Worm (Caenorhabditis elegans): Measurements from ENCODE around the gene egl-10.
A peak's percentile ranks its signal among the peaks of the same experiment; 100 is the strongest.

Gene egl-10

DNA sequence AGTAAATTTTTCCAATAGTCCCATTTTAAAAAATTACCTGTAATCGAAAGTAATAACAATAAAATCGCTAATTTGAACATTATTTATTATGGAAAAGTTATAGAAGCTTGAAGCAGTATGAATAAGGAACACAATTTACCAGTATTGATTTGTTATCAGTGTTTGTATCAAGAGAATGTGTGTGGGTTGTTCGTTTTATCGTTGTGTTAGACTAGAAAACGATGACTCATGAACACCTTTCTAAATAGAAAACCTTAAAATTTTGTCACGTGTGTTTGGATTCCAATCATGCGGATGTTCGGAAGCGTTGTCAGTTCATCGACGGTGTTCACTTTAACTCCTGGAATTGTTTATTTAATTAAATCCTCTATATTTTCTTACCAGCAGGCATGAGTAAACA, 30.7 kb downstream of the egl-10 start, which contains the start of gene C54D10.13:
Gene C54D10.13 (minus strand): TSS at position 179 of the 400 bp plus-strand sequence.
- TF ChIP-seq fos-1 (tag; optimal IDR thresholded peaks at IDR 0.05): peak; percentile 67
- TF ChIP-seq mbf-1 (tag; optimal IDR thresholded peaks at IDR 0.05): no peak

DNA sequence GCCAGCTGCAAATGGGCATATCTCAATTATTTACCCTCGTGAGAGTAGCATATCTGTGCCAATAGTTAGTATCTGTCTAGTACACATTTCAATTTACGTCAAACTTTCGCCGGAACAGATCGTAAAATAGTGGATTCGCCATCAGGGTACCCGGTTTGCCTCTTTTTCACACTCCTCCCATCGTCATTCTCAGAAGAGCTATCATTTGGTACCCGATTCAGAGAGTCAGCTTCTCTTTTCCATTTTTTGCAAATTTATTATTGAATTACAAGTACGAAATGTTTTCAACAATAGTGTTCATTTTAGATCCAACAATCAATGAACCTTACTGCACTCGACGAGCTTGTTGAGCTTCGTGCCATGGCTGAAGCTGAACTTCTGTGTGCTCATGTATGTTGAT, 33.8 kb downstream of the egl-10 start, which contains the start of gene C54D10.5:
Gene C54D10.5 (plus strand): TSS at position 301 of the 400 bp plus-strand sequence.
- TF ChIP-seq ztf-4 (tag; optimal IDR thresholded peaks at IDR 0.05) (no peak), nhr-10 (tag; optimal IDR thresholded peaks at IDR 0.05) (no peak), aly-2 (tag; optimal IDR thresholded peaks at IDR 0.05) (no peak), egl-27 (tag; optimal IDR thresholded peaks at IDR 0.05) (no peak), sem-4 (tag; optimal IDR thresholded peaks at IDR 0.05) (no peak), lin-11 (tag; optimal IDR thresholded peaks at IDR 0.05) (no peak), lsy-2 (tag; optimal IDR thresholded peaks at IDR 0.05) (no peak), alr-1 (tag; optimal IDR thresholded peaks at IDR 0.05) (no peak), fos-1 (tag; optimal IDR thresholded peaks at IDR 0.05) (no peak), dmd-4 (tag; optimal IDR thresholded peaks at IDR 0.05) (no peak), crh-2 (tag; optimal IDR thresholded peaks at IDR 0.05) (no peak), ZK546.5 (tag; optimal IDR thresholded peaks at IDR 0.05) (no peak), nhr-237 (tag; optimal IDR thresholded peaks at IDR 0.05) (no peak), snpc-4 (tag; optimal IDR thresholded peaks at IDR 0.05) (no peak), nhr-25 (tag; optimal IDR thresholded peaks at IDR 0.05) (no peak), ama-1 (optimal IDR thresholded peaks at IDR 0.05) (no peak), nhr-77 (tag; optimal IDR thresholded peaks at IDR 0.05) (no peak), unc-39 (tag; optimal IDR thresholded peaks at IDR 0.05) (no peak), gmeb-1 (tag; optimal IDR thresholded peaks at IDR 0.05) (no peak), nhr-6 (tag; optimal IDR thresholded peaks at IDR 0.05) (no peak)

DNA sequence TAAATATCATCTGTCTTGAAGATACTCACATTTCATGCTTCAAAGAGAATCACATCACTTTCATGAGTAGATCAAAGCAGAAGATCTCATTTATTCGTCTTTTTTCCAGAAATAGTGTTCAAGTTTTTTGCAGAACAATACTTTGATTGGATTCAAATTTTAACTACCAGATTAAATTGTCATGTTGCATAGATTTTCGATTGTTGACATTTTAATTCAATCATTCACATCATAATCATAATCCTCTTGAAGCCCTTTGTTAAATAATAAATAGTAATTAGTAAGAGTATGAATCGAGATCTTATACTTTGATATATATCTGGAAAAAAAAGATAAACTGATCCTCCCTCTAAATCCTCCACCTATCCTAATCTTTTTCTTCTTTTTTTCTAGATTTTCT, 35.0 kb downstream of the egl-10 start:
- TF ChIP-seq nhr-10 (tag; optimal IDR thresholded peaks at IDR 0.05): no peak

DNA sequence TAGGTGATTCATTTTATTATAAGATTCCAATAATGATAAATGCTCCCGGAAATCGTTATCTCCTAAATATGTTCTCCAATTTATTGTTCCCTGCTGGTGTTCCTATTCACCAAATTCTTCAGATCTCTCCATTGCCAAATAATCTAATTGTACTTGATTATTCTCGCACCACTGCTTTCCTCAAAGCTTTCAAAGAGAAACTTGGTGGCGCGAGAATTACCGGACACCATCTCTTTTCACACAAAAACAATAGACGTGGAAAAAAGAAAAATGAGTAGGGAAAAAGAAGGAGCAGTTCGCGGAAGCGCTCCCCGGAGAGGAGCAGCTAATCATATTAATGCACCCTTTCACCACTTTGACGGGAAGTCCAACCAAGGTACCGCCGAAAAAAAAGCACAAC, 41.4 kb downstream of the egl-10 start:
- TF ChIP-seq nhr-25 (tag; optimal IDR thresholded peaks at IDR 0.05) (no peak), aly-2 (tag; optimal IDR thresholded peaks at IDR 0.05) (no peak), ztf-4 (tag; optimal IDR thresholded peaks at IDR 0.05) (no peak), sma-3 (GFP tag; optimal IDR thresholded peaks at IDR 0.05) (no peak), nhr-12 (tag; optimal IDR thresholded peaks at IDR 0.05) (no peak), nhr-10 (tag; optimal IDR thresholded peaks at IDR 0.05) (no peak), gmeb-1 (tag; optimal IDR thresholded peaks at IDR 0.05) (no peak), ztf-11 (tag; optimal IDR thresholded peaks at IDR 0.05) (no peak), lsy-2 (tag; optimal IDR thresholded peaks at IDR 0.05) (no peak)

DNA sequence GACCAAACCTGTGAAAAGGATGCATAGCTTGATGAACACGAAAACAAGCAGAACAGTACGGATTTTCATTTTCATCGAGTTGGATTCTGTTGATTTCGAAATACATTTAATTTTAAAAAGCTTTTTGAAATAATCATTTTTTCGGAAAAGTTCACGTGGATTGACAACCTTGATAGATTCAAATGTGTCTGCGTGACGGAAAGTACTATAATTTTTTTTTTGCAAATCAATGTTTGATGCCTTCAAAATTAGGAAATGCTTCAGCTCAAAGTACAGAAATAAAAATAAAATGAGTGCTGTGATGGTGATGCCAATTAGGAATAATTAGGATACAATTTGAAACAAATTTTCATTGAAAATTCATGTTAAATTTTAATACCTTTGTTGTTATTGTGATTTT, 42.0 kb downstream of the egl-10 start, which contains the start of gene C54D10.4:
Gene C54D10.4 (minus strand): TSS at position 101 of the 400 bp plus-strand sequence.
- TF ChIP-seq nhr-23 (tag; optimal IDR thresholded peaks at IDR 0.05) (no peak), Y55F3AM.14 (GFP tag; optimal IDR thresholded peaks at IDR 0.05) (no peak), nhr-77 (tag; optimal IDR thresholded peaks at IDR 0.05) (no peak), lsy-2 (tag; optimal IDR thresholded peaks at IDR 0.05) (no peak), elt-1 (tag; optimal IDR thresholded peaks at IDR 0.05) (no peak), ama-1 (optimal IDR thresholded peaks at IDR 0.05) (no peak), gmeb-1 (tag; optimal IDR thresholded peaks at IDR 0.05) (no peak), nhr-10 (tag; optimal IDR thresholded peaks at IDR 0.05) (no peak), unc-55 (GFP tag; optimal IDR thresholded peaks at IDR 0.05) (no peak), nhr-21 (tag; optimal IDR thresholded peaks at IDR 0.05) (no peak), sma-3 (GFP tag; optimal IDR thresholded peaks at IDR 0.05) (no peak), ztf-1 (GFP tag; conservative IDR thresholded peaks at IDR 0.05) (no peak), nhr-11 (tag; optimal IDR thresholded peaks at IDR 0.05) (no peak), nhr-12 (tag; optimal IDR thresholded peaks at IDR 0.05) (no peak), ceh-16 (tag; optimal IDR thresholded peaks at IDR 0.05) (no peak), sem-4 (tag; optimal IDR thresholded peaks at IDR 0.05) (no peak), unc-39 (tag; optimal IDR thresholded peaks at IDR 0.05) (no peak), zag-1 (tag; optimal IDR thresholded peaks at IDR 0.05) (no peak), ceh-82 (tag; optimal IDR thresholded peaks at IDR 0.05) (no peak)

DNA sequence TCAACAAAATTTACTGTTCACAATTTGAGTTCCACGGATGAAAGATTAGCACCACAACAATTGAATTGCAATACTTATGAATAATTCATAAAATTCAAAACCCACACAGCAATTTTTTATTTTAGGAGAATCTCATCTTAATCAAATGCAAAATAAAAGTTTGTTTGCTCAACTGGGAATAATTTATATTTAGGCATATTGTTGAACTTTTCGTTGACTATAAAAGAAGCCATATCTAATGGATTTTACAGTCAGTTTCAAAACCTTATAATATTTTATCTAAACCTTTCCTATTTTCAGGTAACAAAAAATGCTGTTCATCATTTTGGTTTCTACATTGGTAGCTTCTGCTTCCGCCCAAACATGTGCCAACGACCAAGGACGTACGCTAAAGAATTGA, 44.5 kb downstream of the egl-10 start, which contains the start of gene C54D10.3:
Gene C54D10.3 (plus strand): TSS at position 301 of the 400 bp plus-strand sequence.
- TF ChIP-seq elt-3 (tag; optimal IDR thresholded peaks at IDR 0.05) (no peak), unc-55 (GFP tag; optimal IDR thresholded peaks at IDR 0.05) (no peak), mbf-1 (tag; optimal IDR thresholded peaks at IDR 0.05) (no peak), ceh-82 (tag; optimal IDR thresholded peaks at IDR 0.05) (no peak)

Measured in whole organism, L2 larva.